Worm (Caenorhabditis elegans): ENCODE data around the gene Y38H6C.13.

The Y38H6C.13 gene

ce11 chrV:20574314-20574713 lies 46.7 kb downstream of the Y38H6C.13 start, which contains the start of gene clec-263:
clec-263 (plus strand) TSS chrV:20574614.
- TF ChIP-seq R02D3.7 (tag; optimal IDR thresholded peaks at IDR 0.05) (no peak), ceh-82 (tag; optimal IDR thresholded peaks at IDR 0.05) (no peak), unc-55 (GFP tag; optimal IDR thresholded peaks at IDR 0.05) (no peak), nhr-237 (tag; optimal IDR thresholded peaks at IDR 0.05) (no peak), elt-1 (tag; optimal IDR thresholded peaks at IDR 0.05) (no peak), lin-39 (tag; optimal IDR thresholded peaks at IDR 0.05) (no peak), fos-1 (tag; optimal IDR thresholded peaks at IDR 0.05) (no peak), sma-9 (GFP tag; optimal IDR thresholded peaks at IDR 0.05) (no peak), sma-9 (tag; optimal IDR thresholded peaks at IDR 0.05) (no peak), nhr-129 (tag; optimal IDR thresholded peaks at IDR 0.05) (no peak), gmeb-1 (tag; optimal IDR thresholded peaks at IDR 0.05) (no peak), crh-2 (tag; optimal IDR thresholded peaks at IDR 0.05) (no peak), unc-62 (GFP tag; optimal IDR thresholded peaks at IDR 0.05) (no peak), unc-39 (tag; optimal IDR thresholded peaks at IDR 0.05) (no peak), ZK546.5 (tag; optimal IDR thresholded peaks at IDR 0.05) (no peak), lin-13 (GFP tag; optimal IDR thresholded peaks at IDR 0.05) (no peak)

- TF ChIP-seq gmeb-1 (tag; optimal IDR thresholded peaks at IDR 0.05) (no peak), elt-1 (tag; optimal IDR thresholded peaks at IDR 0.05) (no peak), ceh-82 (tag; optimal IDR thresholded peaks at IDR 0.05) (no peak), R02D3.7 (tag; optimal IDR thresholded peaks at IDR 0.05) (no peak), dmd-4 (tag; optimal IDR thresholded peaks at IDR 0.05) (no peak), unc-39 (tag; optimal IDR thresholded peaks at IDR 0.05) (no peak), peb-1 (tag; optimal IDR thresholded peaks at IDR 0.05) (no peak), blmp-1 (tag; optimal IDR thresholded peaks at IDR 0.05; ENCODE audit: insufficient read depth) (no peak), nhr-25 (tag; optimal IDR thresholded peaks at IDR 0.05) (no peak), unc-55 (GFP tag; optimal IDR thresholded peaks at IDR 0.05) (no peak), lin-39 (tag; optimal IDR thresholded peaks at IDR 0.05) (no peak), mab-5 (tag; optimal IDR thresholded peaks at IDR 0.05) (no peak)
Observed at ce11 chrV:20574872-20575271, 47.3 kb downstream of the Y38H6C.13 start.
